Fruit fly (Drosophila melanogaster): Measurements from ENCODE around the gene RagA-B.

Gene RagA-B

dm6 chr3R:9003600-9004223 lies 19.6 kb upstream of the RagA-B start, which contains the start of the genes CG31100 and CG11980:
Gene CG31100, minus strand, starts transcription at chr3R:9003650.
Gene CG11980, plus strand, starts transcription at chr3R:9004017.
- TF ChIP-seq CG18599 (GFP tag; optimal IDR thresholded peaks at IDR 0.05) (no peak), Med (GFP tag) (peak; percentile 60), NC2α (GFP tag; optimal IDR thresholded peaks at IDR 0.05) (no peak), Dfd (GFP tag; optimal IDR thresholded peaks at IDR 0.05) (no peak), vvl (GFP tag; IDR thresholded peaks at IDR 0.05) (0 out of 2 replicates have a peak, but pooled peaks have one; percentile 17), CTCF (GFP tag; optimal IDR thresholded peaks at IDR 0.05) (peak; percentile 8), Elba2 (GFP tag; optimal IDR thresholded peaks at IDR 0.05) (no peak), tx (GFP tag; optimal IDR thresholded peaks at IDR 0.05) (no peak), Ets65A (GFP tag) (no peak), CG6813 (GFP tag; optimal IDR thresholded peaks at IDR 0.05) (no peak), Dip2 (GFP tag; IDR thresholded peaks at IDR 0.05) (no peak), CG3847 (GFP tag; IDR thresholded peaks at IDR 0.05) (peak; percentile 46), CG14710 (tag; optimal IDR thresholded peaks at IDR 0.05) (peak; percentile 79), Hr3 (GFP tag; optimal IDR thresholded peaks at IDR 0.05) (no peak), CG15514 (GFP tag; optimal IDR thresholded peaks at IDR 0.05) (peak; percentile 58), CG13624 (GFP tag; optimal IDR thresholded peaks at IDR 0.05) (no peak), eyg (GFP tag; optimal IDR thresholded peaks at IDR 0.05) (no peak), tll (GFP tag; optimal IDR thresholded peaks at IDR 0.05) (no peak), Ssrp (tag; optimal IDR thresholded peaks at IDR 0.05) (no peak), CG33213 (GFP tag; optimal IDR thresholded peaks at IDR 0.05) (peak; percentile 33), CG8924 (tag; optimal IDR thresholded peaks at IDR 0.05) (no peak), sqz (GFP tag; optimal IDR thresholded peaks at IDR 0.05) (no peak), Dp (GFP tag; optimal IDR thresholded peaks at IDR 0.05) (peak; percentile 74), Mad (GFP tag; optimal IDR thresholded peaks at IDR 0.05) (no peak), lmd (GFP tag; IDR thresholded peaks at IDR 0.05) (no peak), Bgb (GFP tag; IDR thresholded peaks at IDR 0.05; ENCODE audit: partially characterized antibody) (peak; percentile 84), CG13424 (tag; optimal IDR thresholded peaks at IDR 0.05) (no peak), sens (GFP tag) (peak; percentile 72), pum (GFP tag; optimal IDR thresholded peaks at IDR 0.05) (no peak), CG7556 (GFP tag; optimal IDR thresholded peaks at IDR 0.05) (no peak), CG34224 (GFP tag; IDR thresholded peaks at IDR 0.05; ENCODE audit: partially characterized antibody) (peak; percentile 73), toy (GFP tag; IDR thresholded peaks at IDR 0.05) (no peak), danr (GFP tag; IDR thresholded peaks at IDR 0.05) (no peak), gcm (GFP tag; optimal IDR thresholded peaks at IDR 0.05) (no peak), CG12744 (GFP tag; optimal IDR thresholded peaks at IDR 0.05) (no peak), h (optimal IDR thresholded peaks at IDR 0.05) (no peak), CG2678 (tag; optimal IDR thresholded peaks at IDR 0.05) (no peak), CG18619 (GFP tag; optimal IDR thresholded peaks at IDR 0.05) (no peak), CG8359 (GFP tag; optimal IDR thresholded peaks at IDR 0.05; ENCODE audit: borderline replicate concordance) (no peak), Bdp1 (GFP tag; optimal IDR thresholded peaks at IDR 0.05) (no peak), CG31224 (GFP tag; IDR thresholded peaks at IDR 0.05) (no peak), Hmx (GFP tag; optimal IDR thresholded peaks at IDR 0.05) (no peak), CG9797 (GFP tag; optimal IDR thresholded peaks at IDR 0.05) (peak; percentile 12), Chrac-16 (GFP tag; optimal IDR thresholded peaks at IDR 0.05) (no peak), phol (tag; optimal IDR thresholded peaks at IDR 0.05) (peak; percentile 94), mld (GFP tag; IDR thresholded peaks at IDR 0.05; ENCODE audit: partially characterized antibody) (no peak), Fer1 (GFP tag; optimal IDR thresholded peaks at IDR 0.05) (peak; percentile 17), hbn (GFP tag; IDR thresholded peaks at IDR 0.05; ENCODE audit: partially characterized antibody) (peak; percentile 73), Nf-YA (GFP tag; IDR thresholded peaks at IDR 0.05) (no peak), CG30403 (GFP tag; optimal IDR thresholded peaks at IDR 0.05) (peak; percentile 11), CG11560 (tag; IDR thresholded peaks at IDR 0.05) (no peak), trh (GFP tag; optimal IDR thresholded peaks at IDR 0.05) (no peak)
